Fruit fly (Drosophila melanogaster): ENCODE measurements around the gene CG18641.

The CG18641 gene

dm6 chr2L:2365655-2366214 is 49.4 kb downstream of the CG18641 start (continued):
- peak; percentile 30; the same call in 1 of the 3 replicates for TF ChIP-seq CG8119 (GFP tag; IDR thresholded peaks at IDR 0.05)
- TF ChIP-seq CG6163 (GFP tag; IDR thresholded peaks at IDR 0.05) = no peak
- TF ChIP-seq svp (GFP tag) = peak; percentile 65
- TF ChIP-seq CG6792 (GFP tag; optimal IDR thresholded peaks at IDR 0.05) = peak; percentile 25
- no peak for TF ChIP-seq fkh (GFP tag; optimal IDR thresholded peaks at IDR 0.05)
- peak; percentile 34 for TF ChIP-seq CG15336 (GFP tag; IDR thresholded peaks at IDR 0.05)
- TF ChIP-seq Gug (GFP tag; IDR thresholded peaks at IDR 0.05) = no peak
- peak; percentile 54 for TF ChIP-seq CG8632 (GFP tag; optimal IDR thresholded peaks at IDR 0.05)

DNA sequence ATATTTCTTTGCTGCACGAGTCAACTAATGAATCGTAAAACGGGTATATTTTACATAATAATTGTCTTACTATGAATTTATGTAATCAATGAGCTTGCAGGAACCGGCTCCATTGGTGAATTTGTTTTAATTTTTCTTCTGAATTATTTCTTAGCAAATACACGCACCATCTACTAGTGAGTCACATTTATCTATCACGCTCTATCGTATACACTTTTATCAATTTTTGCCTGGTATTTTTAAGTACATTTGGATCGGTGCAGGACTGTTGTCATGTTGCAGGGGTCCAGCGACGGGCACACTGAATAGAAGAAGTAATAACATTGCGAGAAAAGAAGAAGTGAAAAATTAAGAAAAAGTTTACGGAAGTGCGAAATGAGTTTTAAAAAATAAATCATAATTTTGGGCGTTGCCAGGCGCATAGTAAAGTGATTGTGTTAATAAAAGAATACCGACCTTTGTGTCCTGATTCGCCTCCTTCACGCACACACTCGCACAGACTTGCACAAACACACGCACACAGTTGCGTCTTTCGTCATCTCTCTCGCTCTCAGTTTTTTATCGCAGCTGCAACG is 50.0 kb downstream of the CG18641 start, which contains the start of the genes Rab5 and Axud1:
Gene Rab5, minus strand, starts transcription at position 197 of the 575 bp plus-strand sequence.
Gene Axud1, plus strand, starts transcription at position 269 of the 575 bp plus-strand sequence.
- TF ChIP-seq ss (GFP tag; optimal IDR thresholded peaks at IDR 0.05) = peak; percentile 5 to 10
- TF ChIP-seq net (GFP tag; optimal IDR thresholded peaks at IDR 0.05) = peak; percentile 14
- no peak for TF ChIP-seq lz (GFP tag; optimal IDR thresholded peaks at IDR 0.05)
- peak; percentile 6 for TF ChIP-seq cyc (GFP tag; optimal IDR thresholded peaks at IDR 0.05)
- TF ChIP-seq Eip78C (GFP tag) = peak; percentile 55
- TF ChIP-seq CG15336 (GFP tag; IDR thresholded peaks at IDR 0.05) = peak; percentile 71
- peak; percentile 68; the same call in 2 of the 3 replicates for TF ChIP-seq eg (GFP tag; IDR thresholded peaks at IDR 0.05)
- no peak for TF ChIP-seq spab (GFP tag; optimal IDR thresholded peaks at IDR 0.05)
- TF ChIP-seq CG6163 (GFP tag; IDR thresholded peaks at IDR 0.05) = peak; percentile 56; the same call in 2 of the 3 replicates
- peak; percentile 17 for TF ChIP-seq fkh (GFP tag; optimal IDR thresholded peaks at IDR 0.05)
- TF ChIP-seq svp (GFP tag) = peak; percentile 61
- TF ChIP-seq Smox (GFP tag; optimal IDR thresholded peaks at IDR 0.05) = no peak
- TF ChIP-seq CG9139 (GFP tag; optimal IDR thresholded peaks at IDR 0.05) = peak; percentile 39
- TF ChIP-seq CG6276 (GFP tag; optimal IDR thresholded peaks at IDR 0.05) = peak; percentile 22
- TF ChIP-seq CG6854 (GFP tag; optimal IDR thresholded peaks at IDR 0.05) = peak; percentile 52
- no peak for TF ChIP-seq Sox102F (GFP tag; optimal IDR thresholded peaks at IDR 0.05)
- peak; percentile 6 for TF ChIP-seq CG3919 (GFP tag; optimal IDR thresholded peaks at IDR 0.05)
- TF ChIP-seq CG4318 (GFP tag; optimal IDR thresholded peaks at IDR 0.05) = no peak
- peak; percentile 33; the same call in 2 of the 3 replicates for TF ChIP-seq CG8119 (GFP tag; IDR thresholded peaks at IDR 0.05)

- TF ChIP-seq CG6854 (GFP tag; optimal IDR thresholded peaks at IDR 0.05) (no peak), esn (GFP tag; optimal IDR thresholded peaks at IDR 0.05) (no peak), CG31627 (GFP tag; optimal IDR thresholded peaks at IDR 0.05) (no peak), CG3032 (tag; optimal IDR thresholded peaks at IDR 0.05) (no peak), pdm3 (GFP tag; optimal IDR thresholded peaks at IDR 0.05) (no peak), CG8319 (GFP tag; optimal IDR thresholded peaks at IDR 0.05) (no peak), Sox102F (GFP tag; optimal IDR thresholded peaks at IDR 0.05) (no peak), Met (GFP tag; optimal IDR thresholded peaks at IDR 0.05) (no peak), Smox (GFP tag; optimal IDR thresholded peaks at IDR 0.05) (no peak), dac (GFP tag; optimal IDR thresholded peaks at IDR 0.05) (no peak), CG8632 (GFP tag; optimal IDR thresholded peaks at IDR 0.05) (no peak), CG6163 (GFP tag; IDR thresholded peaks at IDR 0.05) (peak; percentile 18; the same call in 1 of the 3 replicates), CG10669 (GFP tag; optimal IDR thresholded peaks at IDR 0.05) (no peak), CG11762 (GFP tag; optimal IDR thresholded peaks at IDR 0.05; ENCODE audit: insufficient read depth) (no peak), Lpt (GFP tag; optimal IDR thresholded peaks at IDR 0.05) (no peak), Sox14 (GFP tag; optimal IDR thresholded peaks at IDR 0.05) (peak; percentile 84), Gug (GFP tag; IDR thresholded peaks at IDR 0.05) (no peak), eg (GFP tag; IDR thresholded peaks at IDR 0.05) (no peak; the same call in 2 of the 3 replicates), fd85E (GFP tag; optimal IDR thresholded peaks at IDR 0.05) (no peak), Blimp-1 (GFP tag; optimal IDR thresholded peaks at IDR 0.05) (no peak), CG15336 (GFP tag; IDR thresholded peaks at IDR 0.05) (0 out of 2 replicates have a peak, but pooled peaks have one; percentile 7), Eip78C (GFP tag) (no peak), CG7368 (GFP tag; optimal IDR thresholded peaks at IDR 0.05) (no peak), svp (GFP tag) (peak; percentile 85), fd59A (GFP tag; optimal IDR thresholded peaks at IDR 0.05) (no peak), Eip93F (GFP tag; optimal IDR thresholded peaks at IDR 0.05) (no peak), CG34406 (GFP tag; optimal IDR thresholded peaks at IDR 0.05) (no peak), fkh (GFP tag; optimal IDR thresholded peaks at IDR 0.05) (no peak), vri (GFP tag; optimal IDR thresholded peaks at IDR 0.05) (no peak), CG1621 (tag; optimal IDR thresholded peaks at IDR 0.05) (no peak), achi (GFP tag; optimal IDR thresholded peaks at IDR 0.05) (no peak), lz (GFP tag; optimal IDR thresholded peaks at IDR 0.05) (no peak), CG4318 (GFP tag; optimal IDR thresholded peaks at IDR 0.05) (no peak), dsx (GFP tag; optimal IDR thresholded peaks at IDR 0.05; ENCODE audit: poor library complexity, severe bottlenecking) (no peak)
These were observed 50.8 kb downstream of the CG18641 start for dm6 chr2L:2364200-2364754.
